Fruit fly (Drosophila melanogaster) whole organism, embryonic: ENCODE data around the gene Mocs2A.

Source experiments
- CG13287 ChIP-seq: fragments of 200-800 bp; sonication (Bioruptor generic); IDR thresholded peaks from 2 replicates; pipeline ENCODE4 v1.3.6; 2022; ENCODE audit warnings: missing biosample characterization, missing genetic modification characterization; ENCODE audit not compliant: partially characterized antibody
- CG14710 ChIP-seq: fragments of 200-800 bp; sonication (Bioruptor generic); optimal IDR thresholded peaks from 3 replicates; lab custom pipeline; 2019; ENCODE audit warnings: missing biosample characterization, mild to moderate bottlenecking, missing genetic modification characterization, moderate library complexity
- CG15479 ChIP-seq: fragments of 200-800 bp; sonication (Bioruptor generic); optimal IDR thresholded peaks from 3 replicates; lab custom pipeline; 2019; ENCODE audit warnings: missing biosample characterization, mild to moderate bottlenecking, missing genetic modification characterization, moderate library complexity
- CG17802 ChIP-seq: fragments of 200-800 bp; sonication (Bioruptor generic); optimal IDR thresholded peaks from 2 replicates; lab custom pipeline; 2018; ENCODE audit warnings: missing biosample characterization, mild to moderate bottlenecking, missing genetic modification characterization, moderate library complexity
- CG18599 ChIP-seq: fragments of 200-800 bp; sonication (Bioruptor generic); optimal IDR thresholded peaks from 3 replicates; lab custom pipeline; 2017; ENCODE audit warnings: missing biosample characterization, missing genetic modification characterization, mild to moderate bottlenecking, moderate library complexity, missing genetic modification reagents
- CG30020 ChIP-seq: fragments of 200-800 bp; optimal IDR thresholded peaks from 2 replicates; lab custom pipeline; 2019; ENCODE audit warnings: missing biosample characterization, mild to moderate bottlenecking, missing genetic modification characterization, moderate library complexity
- CG30403 ChIP-seq: fragments of 200-800 bp; sonication (Bioruptor generic); optimal IDR thresholded peaks from 3 replicates; lab custom pipeline; 2016; ENCODE audit warnings: missing biosample characterization, missing genetic modification characterization
- CG34422 ChIP-seq: fragments of 200-800 bp; sonication (Bioruptor generic); IDR thresholded peaks from 3 replicates; pipeline ENCODE4 v1.3.6; 2022; ENCODE audit warnings: missing biosample characterization, missing genetic modification characterization
- CG3995 ChIP-seq: fragments of 200-800 bp; sonication (Bioruptor generic); optimal IDR thresholded peaks from 3 replicates; lab custom pipeline; 2016; ENCODE audit warnings: missing biosample characterization, missing genetic modification characterization
- CG4617 ChIP-seq: fragments of 200-800 bp; sonication (Bioruptor generic); optimal IDR thresholded peaks from 3 replicates; lab custom pipeline; 2016; ENCODE audit warnings: missing biosample characterization, missing genetic modification characterization, borderline replicate concordance
- CG5245 ChIP-seq: fragments of 200-800 bp; sonication (Bioruptor generic); optimal IDR thresholded peaks from 3 replicates; lab custom pipeline; 2016; ENCODE audit warnings: missing biosample characterization, missing genetic modification characterization
- CG6791 ChIP-seq: fragments of 200-800 bp; sonication (Bioruptor generic); IDR thresholded peaks from 3 replicates; pipeline ENCODE4 v1.3.6; 2022; ENCODE audit warnings: missing biosample characterization, missing genetic modification characterization; ENCODE audit not compliant: partially characterized antibody
- CG7963 ChIP-seq: fragments of 200-800 bp; sonication (Bioruptor generic); IDR thresholded peaks from 3 replicates; pipeline ENCODE4 v1.3.6; 2022; ENCODE audit warnings: missing biosample characterization, missing genetic modification characterization; ENCODE audit not compliant: partially characterized antibody
- CG9609 ChIP-seq: fragments of 200-800 bp; sonication (Bioruptor generic); optimal IDR thresholded peaks from 3 replicates; lab custom pipeline; 2016; ENCODE audit warnings: missing biosample characterization, missing genetic modification characterization
- Dref ChIP-seq: fragments of 200-800 bp; sonication (Bioruptor generic); IDR thresholded peaks from 2 replicates; pipeline ENCODE4 v1.3.6; 2022; ENCODE audit warnings: missing biosample characterization, missing genetic modification characterization
- H2.0 ChIP-seq: fragments of 200-800 bp; sonication (Bioruptor generic); IDR thresholded peaks from 2 replicates; pipeline ENCODE4 v1.3.6; 2022; ENCODE audit warnings: missing biosample characterization, missing genetic modification characterization
- HLH3B ChIP-seq: fragments of 200-800 bp; sonication (Bioruptor generic); IDR thresholded peaks from 2 replicates; pipeline ENCODE4 v1.3.6; 2022; ENCODE audit warnings: missing biosample characterization, missing genetic modification characterization
- HLH4C ChIP-seq: fragments of 200-800 bp; sonication (Bioruptor generic); IDR thresholded peaks from 3 replicates; pipeline ENCODE4 v1.3.6; 2022; ENCODE audit warnings: missing biosample characterization, missing genetic modification characterization; ENCODE audit not compliant: partially characterized antibody
- MBD-R2 ChIP-seq: fragments of 200-800 bp; sonication (Bioruptor generic); IDR thresholded peaks from 2 replicates; pipeline ENCODE4 v1.3.6; 2022; ENCODE audit warnings: missing biosample characterization, missing genetic modification characterization
- Opbp ChIP-seq: fragments of 200-800 bp; sonication (Bioruptor generic); IDR thresholded peaks from 3 replicates; pipeline ENCODE4 v1.3.6; 2022; ENCODE audit warnings: missing biosample characterization, missing genetic modification characterization; ENCODE audit not compliant: partially characterized antibody
- Side ChIP-seq: fragments of 200-800 bp; sonication (Bioruptor generic); optimal IDR thresholded peaks from 2 replicates; lab custom pipeline; 2016; ENCODE audit warnings: missing biosample characterization, missing genetic modification characterization
- Sox100B ChIP-seq: fragments of 200-800 bp; sonication (Bioruptor generic); optimal IDR thresholded peaks from 3 replicates; lab custom pipeline; 2018; ENCODE audit warnings: missing biosample characterization, mild to moderate bottlenecking, missing genetic modification characterization
- Stat92E ChIP-seq, 3 experiments: fragments of >200 bp in 2 of 3; fragments of 200-800 bp in 1 of 3; sonication (Bioruptor generic) in 1 of 3; optimal IDR thresholded peaks; 2 replicates each; lab custom pipeline; 2017 to 2019; ENCODE audit warnings: missing biosample characterization in 3 of 3, missing genetic modification characterization in 3 of 3, mild to moderate bottlenecking in 1 of 3, moderate library complexity in 1 of 3
- Trl ChIP-seq, 3 experiments: fragments of >200 bp in 2 of 3; fragments of 200-800 bp in 1 of 3; sonication (Bioruptor generic) in 1 of 3; optimal IDR thresholded peaks; 2 replicates in 1 of 3; 3 replicates in 2 of 3; lab custom pipeline; 2016 to 2017; ENCODE audit warnings: missing biosample characterization in 1 of 3, missing genetic modification characterization in 1 of 3
- bbx ChIP-seq: fragments of 200-800 bp; sonication (Bioruptor generic); IDR thresholded peaks from 2 replicates; pipeline ENCODE4 v1.3.6; 2022; ENCODE audit warnings: missing biosample characterization, missing genetic modification characterization; ENCODE audit not compliant: partially characterized antibody
- gcm ChIP-seq: fragments of 200-800 bp; sonication (Bioruptor generic); optimal IDR thresholded peaks from 2 replicates; lab custom pipeline; 2019; ENCODE audit warnings: missing biosample characterization, mild to moderate bottlenecking, missing genetic modification characterization, moderate library complexity
- lola ChIP-seq, 3 experiments: fragments of >200 bp in 2 of 3; fragments of 200-800 bp in 1 of 3; sonication (Bioruptor generic) in 1 of 3; optimal IDR thresholded peaks; 2 replicates each; lab custom pipeline; 2017 to 2019; ENCODE audit warnings: missing biosample characterization in 3 of 3, missing genetic modification characterization in 3 of 3, mild to moderate bottlenecking in 1 of 3, moderate library complexity in 1 of 3
- lov ChIP-seq, 2 experiments: fragments of 200-800 bp in 1 of 2; fragments of >200 bp in 1 of 2; sonication (Bioruptor generic) in 1 of 2; IDR thresholded peaks in 1 of 2; optimal IDR thresholded peaks in 1 of 2; 2 replicates in 1 of 2; 3 replicates in 1 of 2; pipeline versions ENCODE4 v1.3.6 to Lab custom; 2017 to 2022; ENCODE audit warnings: missing biosample characterization in 1 of 2, missing genetic modification characterization in 1 of 2
- mam ChIP-seq: fragments of 200-800 bp; sonication (Bioruptor generic); optimal IDR thresholded peaks from 3 replicates; lab custom pipeline; 2016; ENCODE audit warnings: missing biosample characterization, missing genetic modification characterization
- nerfin-2 ChIP-seq: fragments of 200-800 bp; sonication (Bioruptor generic); IDR thresholded peaks from 2 replicates; pipeline ENCODE4 v1.3.6; 2022; ENCODE audit warnings: missing biosample characterization, missing genetic modification characterization; ENCODE audit not compliant: partially characterized antibody
- pzg ChIP-seq: fragments of 200-800 bp; sonication (Bioruptor generic); optimal IDR thresholded peaks from 3 replicates; lab custom pipeline; 2018; ENCODE audit warnings: missing biosample characterization, mild to moderate bottlenecking, missing genetic modification characterization, moderate library complexity
- sd ChIP-seq: fragments of 200-800 bp; sonication (Bioruptor generic); optimal IDR thresholded peaks from 3 replicates; lab custom pipeline; 2018; ENCODE audit warnings: missing biosample characterization, mild to moderate bottlenecking, missing genetic modification characterization, moderate library complexity
- sens ChIP-seq: fragments of 200-800 bp; sonication (Bioruptor generic); peaks from one replicate; lab custom pipeline; 2016; ENCODE audit warnings: missing biosample characterization, missing genetic modification characterization
- slbo ChIP-seq: fragments of 200-800 bp; sonication (Bioruptor generic); IDR thresholded peaks from 2 replicates; pipeline ENCODE4 v1.3.6; 2022; ENCODE audit warnings: missing biosample characterization, missing genetic modification characterization
- stc ChIP-seq: fragments of 200-800 bp; sonication (Bioruptor generic); IDR thresholded peaks from 2 replicates; pipeline ENCODE4 v1.3.6; 2022; ENCODE audit warnings: missing biosample characterization, missing genetic modification characterization
- tna ChIP-seq: fragments of 200-800 bp; sonication (Bioruptor generic); IDR thresholded peaks from 2 replicates; pipeline ENCODE4 v1.3.6; 2022; ENCODE audit warnings: missing biosample characterization, missing genetic modification characterization; ENCODE audit not compliant: partially characterized antibody
- twi ChIP-seq: fragments of 200-800 bp; optimal IDR thresholded peaks from 2 replicates; lab custom pipeline; 2019; ENCODE audit warnings: missing biosample characterization, mild to moderate bottlenecking, missing genetic modification characterization, moderate library complexity

Gene Mocs2A

dm6 chr3R:25122736-25123211 is 4.4 kb downstream of the Mocs2A start, which contains the start of the genes CG31510 and TTLL5 (continued):
- TF ChIP-seq CG17802 (tag; lab: Kevin White, UChicago) (peak; percentile 96), mam (GFP tag; lab: Kevin White, UChicago) (peak; percentile 27), CG30020 (tag; lab: Kevin White, UChicago) (peak; percentile 69), MBD-R2 (GFP tag; lab: Robert Waterston, UW) (peak; percentile 71), sens (peak; percentile 67), sd (no peak), CG6791 (GFP tag; lab: Robert Waterston, UW) (peak; percentile 84), stc (GFP tag; lab: Robert Waterston, UW) (0 out of 2 replicates have a peak, but pooled peaks have one; percentile 31), CG34422 (GFP tag; lab: Robert Waterston, UW) (0 out of 3 replicates have a peak, but pooled peaks have one; percentile 43), Sox100B (peak; percentile 42), CG4617 (GFP tag; lab: Kevin White, UChicago) (peak; percentile 49), bbx (peak; percentile 60), Opbp (peak; percentile 72), CG30403 (GFP tag; lab: Kevin White, UChicago) (peak; percentile 33), HLH3B (0 out of 2 replicates have a peak, but pooled peaks have one; percentile 11), H2.0 (GFP tag; lab: Robert Waterston, UW) (peak; percentile 13; the same call in 1 of the 2 replicates), tna (GFP tag; lab: Robert Waterston, UW) (peak; percentile 15; the same call in 1 of the 2 replicates), HLH4C (peak; percentile 68), slbo (GFP tag; lab: Robert Waterston, UW) (peak; percentile 36; the same call in 1 of the 2 replicates), CG13287 (GFP tag; lab: Robert Waterston, UW) (peak; percentile 75; the same call in 1 of the 2 replicates), CG7963 (GFP tag; lab: Robert Waterston, UW) (peak; percentile 70), CG3995 (GFP tag; lab: Kevin White, UChicago) (peak; percentile 79), lov (optimal IDR thresholded peaks at IDR 0.05; lab: Kevin White, UChicago) (no peak), lov (GFP tag; IDR thresholded peaks at IDR 0.05; lab: Robert Waterston, UW) (0 out of 3 replicates have a peak, but pooled peaks have one; percentile 67), Dref (GFP tag; lab: Robert Waterston, UW) (peak; percentile 72), CG18599 (GFP tag; lab: Kevin White, UChicago) (no peak), Stat92E (GFP tag; optimal IDR thresholded peaks at IDR 0.05; lab: Kevin White, UChicago) (peak in 1 of 3 experiments; percentile 16), CG9609 (GFP tag; lab: Kevin White, UChicago) (no peak), Side (GFP tag; lab: Kevin White, UChicago) (peak; percentile 8), CG14710 (tag; lab: Kevin White, UChicago) (peak; percentile 58), gcm (GFP tag; lab: Kevin White, UChicago) (peak; percentile 13), lola (GFP tag; optimal IDR thresholded peaks at IDR 0.05; lab: Kevin White, UChicago) (peak in 1 of 3 experiments; percentile 18), CG5245 (GFP tag; lab: Kevin White, UChicago) (no peak), CG15479 (no peak), pzg (GFP tag; lab: Kevin White, UChicago) (peak; percentile 43), Trl (optimal IDR thresholded peaks at IDR 0.05; lab: Kevin White, UChicago) (no peak), Trl (GFP tag; optimal IDR thresholded peaks at IDR 0.05; lab: Kevin White, UChicago) (peak; percentile 14), nerfin-2 (peak; percentile 26; the same call in 1 of the 2 replicates), twi (tag; lab: Kevin White, UChicago) (no peak)
